Worm (Caenorhabditis elegans): ENCODE data around the gene lgc-4.

DNA sequence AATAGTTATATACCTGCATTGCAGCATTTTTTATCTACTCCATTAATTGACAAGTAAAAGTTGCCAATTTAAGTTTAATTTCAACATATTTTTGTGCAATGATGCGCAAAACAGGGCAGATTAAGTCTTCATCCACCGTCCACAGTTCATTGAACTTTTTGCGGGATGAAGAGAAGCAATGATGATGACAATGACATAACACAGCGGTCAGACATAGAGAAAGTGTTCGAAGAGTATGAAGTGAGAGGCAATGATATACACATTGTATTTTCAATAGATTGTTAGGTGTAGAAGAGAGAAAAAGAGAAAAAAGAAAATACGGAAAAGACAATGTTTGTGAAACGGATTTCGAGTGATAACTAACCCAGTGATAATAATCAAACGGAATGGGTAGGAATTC is 15.1 kb downstream of the lgc-4 start:
- no peak for TF ChIP-seq sup-37 (GFP tag; optimal IDR thresholded peaks at IDR 0.05)
- no peak for TF ChIP-seq pqm-1 (tag; optimal IDR thresholded peaks at IDR 0.05)
- TF ChIP-seq C16A3.4 (tag; optimal IDR thresholded peaks at IDR 0.05): no peak
- no peak for TF ChIP-seq nhr-19 (GFP tag; conservative IDR thresholded peaks at IDR 0.05)
- no peak for TF ChIP-seq nhr-11 (tag; optimal IDR thresholded peaks at IDR 0.05)
- no peak for TF ChIP-seq xbp-1 (tag; optimal IDR thresholded peaks at IDR 0.05)
- no peak for TF ChIP-seq mdl-1 (tag; optimal IDR thresholded peaks at IDR 0.05)

Data from whole organism, L1 larva.